Fruit fly (Drosophila melanogaster): ENCODE measurements around the gene Ssl2.

Ssl2 gene

DNA sequence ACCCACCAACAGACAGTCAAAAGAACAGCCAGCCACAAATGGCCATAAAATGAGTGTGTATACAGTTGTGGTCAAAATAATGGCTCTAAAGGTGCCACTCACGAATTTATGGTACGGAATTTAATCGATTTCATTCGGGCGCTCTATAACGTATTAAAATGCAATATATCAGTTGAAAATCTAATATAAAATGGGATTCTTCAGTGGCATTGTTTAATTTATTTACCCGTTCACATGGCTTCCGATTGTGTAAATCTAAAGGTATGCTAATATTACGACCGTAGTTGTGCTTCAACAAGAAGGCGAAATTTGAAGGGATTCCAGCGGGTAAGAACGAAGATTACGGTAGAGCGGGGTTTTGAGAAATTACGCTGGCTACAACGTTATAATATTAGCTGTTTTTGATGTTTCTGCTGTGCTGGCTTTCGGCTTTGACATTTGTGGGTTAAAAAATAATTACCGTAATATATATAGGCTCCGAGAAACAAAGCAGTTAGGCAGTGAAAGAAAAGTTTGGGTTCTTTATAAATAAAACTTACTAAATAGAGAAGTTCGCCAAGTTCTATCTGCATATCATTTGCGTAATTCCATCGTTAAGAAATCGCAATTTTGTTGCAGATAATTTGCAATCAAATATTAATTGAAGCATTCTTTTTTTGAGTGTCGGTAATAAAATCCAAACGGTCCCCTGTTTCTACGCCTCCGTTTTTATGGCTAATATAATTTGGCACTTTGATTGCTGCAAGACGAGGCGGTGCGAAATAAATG is 43.4 kb upstream of the Ssl2 start:
- TF ChIP-seq Vsx2 (GFP tag; optimal IDR thresholded peaks at IDR 0.05; ENCODE audit: partially characterized antibody) (no peak), HLH106 (tag; optimal IDR thresholded peaks at IDR 0.05) (peak; percentile 74), br (GFP tag; optimal IDR thresholded peaks at IDR 0.05) (peak; percentile 68), foxo (GFP tag; optimal IDR thresholded peaks at IDR 0.05) (peak in 1 of 2 experiments; percentile 68), h (GFP tag; optimal IDR thresholded peaks at IDR 0.05) (peak; percentile 79), brk (GFP tag; optimal IDR thresholded peaks at IDR 0.05) (peak; percentile 22), rgr (GFP tag; optimal IDR thresholded peaks at IDR 0.05) (peak; percentile 80), Hnf4 (GFP tag; optimal IDR thresholded peaks at IDR 0.05) (peak; percentile 74), GATAd (GFP tag; optimal IDR thresholded peaks at IDR 0.05) (peak; percentile 48), CG9705 (GFP tag; optimal IDR thresholded peaks at IDR 0.05) (no peak), Myc (optimal IDR thresholded peaks at IDR 0.05) (no peak), Dfd (GFP tag; optimal IDR thresholded peaks at IDR 0.05) (no peak), psq (GFP tag; optimal IDR thresholded peaks at IDR 0.05) (peak; percentile 51), lola (GFP tag; optimal IDR thresholded peaks at IDR 0.05) (no peak), Jra (GFP tag; optimal IDR thresholded peaks at IDR 0.05) (peak; percentile 59), woc (GFP tag; optimal IDR thresholded peaks at IDR 0.05) (peak; percentile 75), fru (GFP tag; optimal IDR thresholded peaks at IDR 0.05) (peak; percentile 59), jim (GFP tag; optimal IDR thresholded peaks at IDR 0.05) (no peak), dl (GFP tag; optimal IDR thresholded peaks at IDR 0.05; ENCODE audit: insufficient read depth in 1 of 2, partially characterized antibody in 2 of 2) (no peak), Mio (GFP tag; optimal IDR thresholded peaks at IDR 0.05) (peak; percentile 42), dsf (GFP tag; optimal IDR thresholded peaks at IDR 0.05; ENCODE audit: borderline replicate concordance) (no peak), Abd-B (GFP tag; optimal IDR thresholded peaks at IDR 0.05) (no peak), usp (GFP tag; optimal IDR thresholded peaks at IDR 0.05) (no peak), CG32264 (GFP tag; optimal IDR thresholded peaks at IDR 0.05) (peak; percentile 52), sage (GFP tag; optimal IDR thresholded peaks at IDR 0.05) (no peak), Hr83 (GFP tag; optimal IDR thresholded peaks at IDR 0.05; ENCODE audit: poor library complexity, severe bottlenecking) (peak; percentile 39), Rel (GFP tag; optimal IDR thresholded peaks at IDR 0.05) (no peak), Rel (tag; optimal IDR thresholded peaks at IDR 0.05) (peak; percentile 30), Hr78 (GFP tag; optimal IDR thresholded peaks at IDR 0.05) (no peak), OdsH (GFP tag; optimal IDR thresholded peaks at IDR 0.05) (peak; percentile 67), sv (GFP tag; optimal IDR thresholded peaks at IDR 0.05) (no peak), dmrt93B (GFP tag; optimal IDR thresholded peaks at IDR 0.05) (peak; percentile 37), Sp1 (GFP tag; optimal IDR thresholded peaks at IDR 0.05) (peak; percentile 76), tai (GFP tag; optimal IDR thresholded peaks at IDR 0.05) (peak; percentile 68), Dif (GFP tag; optimal IDR thresholded peaks at IDR 0.05; ENCODE audit: partially characterized antibody) (no peak), N (GFP tag; optimal IDR thresholded peaks at IDR 0.05) (no peak), ey (GFP tag; optimal IDR thresholded peaks at IDR 0.05) (peak; percentile 81), pan (optimal IDR thresholded peaks at IDR 0.05) (no peak), CrebA (GFP tag; optimal IDR thresholded peaks at IDR 0.05; ENCODE audit: borderline replicate concordance) (no peak)

DNA sequence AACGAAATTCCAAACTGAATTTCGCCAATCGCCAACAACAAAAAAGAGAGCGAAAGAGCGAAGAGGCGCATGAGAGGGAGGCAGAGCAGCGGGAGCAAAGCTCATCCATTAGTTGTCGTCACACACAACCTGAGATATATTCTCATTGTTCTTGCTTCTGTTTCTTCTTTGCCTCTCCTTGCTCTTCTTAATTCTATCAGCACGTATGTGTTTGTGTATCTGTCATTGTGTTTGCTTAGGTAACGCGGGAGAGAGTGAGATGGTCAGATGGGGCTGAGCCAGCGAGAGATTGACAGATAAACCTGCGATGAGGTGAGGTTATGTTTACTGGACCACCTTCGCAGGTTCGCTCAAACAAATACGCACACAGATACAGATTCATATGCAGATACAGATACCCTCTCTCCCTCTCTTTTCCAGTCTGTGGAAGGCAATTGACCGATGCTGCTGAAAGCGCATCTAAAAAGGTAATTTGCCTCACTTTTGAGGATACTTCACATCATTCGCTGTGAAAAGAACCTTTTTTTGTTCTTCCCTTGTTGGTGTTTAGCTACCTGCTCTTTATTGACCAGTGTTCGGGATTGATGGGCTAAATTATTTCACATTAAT is 41.7 kb upstream of the Ssl2 start:
- TF ChIP-seq br (GFP tag; optimal IDR thresholded peaks at IDR 0.05) (peak; percentile 43), psq (GFP tag; optimal IDR thresholded peaks at IDR 0.05) (peak; percentile 83), CrebA (GFP tag; optimal IDR thresholded peaks at IDR 0.05; ENCODE audit: borderline replicate concordance) (no peak), Sp1 (GFP tag; optimal IDR thresholded peaks at IDR 0.05) (peak; percentile 44), N (GFP tag; optimal IDR thresholded peaks at IDR 0.05) (no peak), ey (GFP tag; optimal IDR thresholded peaks at IDR 0.05) (no peak), dl (GFP tag; optimal IDR thresholded peaks at IDR 0.05; ENCODE audit: insufficient read depth in 1 of 2, partially characterized antibody in 2 of 2) (peak; percentile 33 to 68), lola (GFP tag; optimal IDR thresholded peaks at IDR 0.05) (no peak), Jra (GFP tag; optimal IDR thresholded peaks at IDR 0.05) (peak; percentile 18), foxo (GFP tag; optimal IDR thresholded peaks at IDR 0.05) (no peak), HLH106 (tag; optimal IDR thresholded peaks at IDR 0.05) (peak; percentile 8), CG9705 (GFP tag; optimal IDR thresholded peaks at IDR 0.05) (no peak), brk (GFP tag; optimal IDR thresholded peaks at IDR 0.05) (peak; percentile 20), Mio (GFP tag; optimal IDR thresholded peaks at IDR 0.05) (no peak), Hr83 (GFP tag; optimal IDR thresholded peaks at IDR 0.05; ENCODE audit: poor library complexity, severe bottlenecking) (peak; percentile 26), GATAd (GFP tag; optimal IDR thresholded peaks at IDR 0.05) (no peak), pan (optimal IDR thresholded peaks at IDR 0.05) (no peak), Rel (GFP tag; optimal IDR thresholded peaks at IDR 0.05) (no peak), Rel (tag; optimal IDR thresholded peaks at IDR 0.05) (peak; percentile 40), Vsx2 (GFP tag; optimal IDR thresholded peaks at IDR 0.05; ENCODE audit: partially characterized antibody) (peak; percentile 68), OdsH (GFP tag; optimal IDR thresholded peaks at IDR 0.05) (peak; percentile 9), Hr78 (GFP tag; optimal IDR thresholded peaks at IDR 0.05) (no peak), fru (GFP tag; optimal IDR thresholded peaks at IDR 0.05) (peak; percentile 56), sage (GFP tag; optimal IDR thresholded peaks at IDR 0.05) (no peak), dmrt93B (GFP tag; optimal IDR thresholded peaks at IDR 0.05) (no peak), Myc (optimal IDR thresholded peaks at IDR 0.05) (no peak), Hnf4 (GFP tag; optimal IDR thresholded peaks at IDR 0.05) (peak; percentile 65), Dfd (GFP tag; optimal IDR thresholded peaks at IDR 0.05) (no peak), rgr (GFP tag; optimal IDR thresholded peaks at IDR 0.05) (peak; percentile 23), tai (GFP tag; optimal IDR thresholded peaks at IDR 0.05) (no peak), CG32264 (GFP tag; optimal IDR thresholded peaks at IDR 0.05) (no peak), woc (GFP tag; optimal IDR thresholded peaks at IDR 0.05) (no peak), Abd-B (GFP tag; optimal IDR thresholded peaks at IDR 0.05) (no peak), Dif (GFP tag; optimal IDR thresholded peaks at IDR 0.05; ENCODE audit: partially characterized antibody) (peak; percentile 88), jim (GFP tag; optimal IDR thresholded peaks at IDR 0.05) (no peak), sv (GFP tag; optimal IDR thresholded peaks at IDR 0.05) (no peak), usp (GFP tag; optimal IDR thresholded peaks at IDR 0.05) (no peak), dsf (GFP tag; optimal IDR thresholded peaks at IDR 0.05; ENCODE audit: borderline replicate concordance) (no peak), h (GFP tag; optimal IDR thresholded peaks at IDR 0.05) (peak; percentile 36)
